Worm (Caenorhabditis elegans) whole organism, late embryonic: Measurements from ENCODE around the gene srlf-19.

ENCODE experiments used
- K09A11.1 ChIP-seq: sonication (generic microtip); optimal IDR thresholded peaks from 2 replicates; lab custom pipeline; 2017; ENCODE audit warnings: antibody characterized with exemption, mild to moderate bottlenecking, missing genetic modification characterization, missing compliant biosample characterization; ENCODE audit not compliant: insufficient read depth
- unc-55 ChIP-seq: sonication (generic microtip); optimal IDR thresholded peaks from 2 replicates; lab custom pipeline; 2017; ENCODE audit warnings: missing biosample characterization, missing genetic modification reagents, missing genetic modification characterization

DNA sequence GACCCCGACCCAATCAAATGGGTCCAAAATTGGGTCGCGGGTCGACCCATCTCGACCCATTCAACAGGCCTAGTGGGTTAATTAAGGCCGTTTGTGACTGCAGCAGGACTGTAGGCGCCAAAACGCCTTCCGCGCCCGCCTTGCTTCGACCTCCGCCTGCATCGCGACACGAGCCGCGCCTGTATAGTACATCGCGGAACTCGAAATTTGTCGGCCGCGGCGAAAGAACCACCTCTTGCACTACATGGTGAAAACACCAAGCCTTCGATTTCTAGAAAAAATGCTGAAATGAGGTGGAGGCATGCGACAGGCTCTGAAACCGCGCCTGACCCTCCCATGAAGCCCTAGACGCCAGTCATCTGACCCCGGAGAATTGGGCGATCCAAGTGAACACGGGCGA, 17.3 kb upstream of the srlf-19 start:
- TF ChIP-seq unc-55 (GFP tag; lab: Kevin White, UChicago) (no peak), K09A11.1 (tag; lab: Kevin White, UChicago) (no peak)
